Fruit fly (Drosophila melanogaster): ENCODE measurements around the gene CG5665.

Gene CG5665

DNA sequence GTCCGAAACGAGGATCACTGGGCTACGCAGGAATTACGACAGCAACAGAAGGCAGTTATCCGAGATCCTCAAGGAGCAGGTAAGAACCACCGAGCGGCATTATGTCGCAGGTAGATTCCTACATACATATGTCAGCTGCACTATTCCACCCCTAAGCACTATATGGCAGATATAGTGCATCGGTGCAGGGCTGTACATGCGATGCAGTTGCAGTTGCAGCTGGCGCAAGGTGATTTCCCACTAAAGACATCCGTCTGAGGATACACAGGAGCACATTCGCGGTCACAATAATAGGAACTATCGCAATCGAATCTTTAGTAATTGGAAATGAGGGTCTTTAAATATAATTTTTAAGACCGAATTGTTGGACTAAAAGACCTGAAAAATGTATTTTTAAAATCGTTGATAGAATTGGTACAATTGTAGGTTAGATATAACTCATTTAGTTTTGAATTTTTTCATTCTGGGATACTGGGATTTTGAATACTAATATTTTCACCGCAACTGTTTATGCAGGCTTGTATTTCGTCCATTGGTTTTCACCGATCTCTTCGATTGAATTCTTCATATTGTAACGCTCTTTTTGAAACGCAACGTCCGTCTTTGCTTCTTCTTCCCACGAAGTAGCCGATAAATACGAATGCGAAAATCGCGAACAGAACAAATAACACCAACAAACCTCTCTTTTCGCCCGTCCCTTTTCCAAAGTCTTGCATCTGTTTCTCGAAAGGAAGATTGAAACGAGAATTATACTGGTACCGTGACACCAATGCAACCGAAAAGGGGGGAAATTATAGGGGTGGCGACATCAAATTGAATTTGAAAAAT is 44.6 kb downstream of the CG5665 start:
- no peak for TF ChIP-seq dl (GFP tag; optimal IDR thresholded peaks at IDR 0.05; ENCODE audit: insufficient read depth in 1 of 2, partially characterized antibody in 2 of 2)
- TF ChIP-seq ey (GFP tag; optimal IDR thresholded peaks at IDR 0.05), result peak; percentile 71
- TF ChIP-seq Abd-B (GFP tag; optimal IDR thresholded peaks at IDR 0.05), result no peak
- peak; percentile 68 for TF ChIP-seq OdsH (GFP tag; optimal IDR thresholded peaks at IDR 0.05)
- no peak for TF ChIP-seq Mio (GFP tag; optimal IDR thresholded peaks at IDR 0.05)
- TF ChIP-seq Jra (GFP tag; optimal IDR thresholded peaks at IDR 0.05), result peak; percentile 55
- TF ChIP-seq HLH106 (tag; optimal IDR thresholded peaks at IDR 0.05), result peak; percentile 78
- no peak for TF ChIP-seq Dfd (GFP tag; optimal IDR thresholded peaks at IDR 0.05)
- no peak for TF ChIP-seq Hr83 (GFP tag; optimal IDR thresholded peaks at IDR 0.05; ENCODE audit: poor library complexity, severe bottlenecking)
- TF ChIP-seq tai (GFP tag; optimal IDR thresholded peaks at IDR 0.05), result peak; percentile 19
- TF ChIP-seq dmrt93B (GFP tag; optimal IDR thresholded peaks at IDR 0.05), result peak; percentile 22
- TF ChIP-seq CrebA (GFP tag; optimal IDR thresholded peaks at IDR 0.05; ENCODE audit: borderline replicate concordance), result no peak
- peak; percentile 58 for TF ChIP-seq Rel (GFP tag; optimal IDR thresholded peaks at IDR 0.05)
- peak; percentile 50 for TF ChIP-seq Rel (tag; optimal IDR thresholded peaks at IDR 0.05)
- TF ChIP-seq usp (GFP tag; optimal IDR thresholded peaks at IDR 0.05), result no peak
- TF ChIP-seq GATAd (GFP tag; optimal IDR thresholded peaks at IDR 0.05), result no peak
- peak; percentile 40 for TF ChIP-seq CG9705 (GFP tag; optimal IDR thresholded peaks at IDR 0.05)
- peak; percentile 54 for TF ChIP-seq CG32264 (GFP tag; optimal IDR thresholded peaks at IDR 0.05)
- TF ChIP-seq psq (GFP tag; optimal IDR thresholded peaks at IDR 0.05), result peak; percentile 93
- no peak for TF ChIP-seq pan (optimal IDR thresholded peaks at IDR 0.05)
- TF ChIP-seq Vsx2 (GFP tag; optimal IDR thresholded peaks at IDR 0.05; ENCODE audit: partially characterized antibody), result no peak
- TF ChIP-seq Dif (GFP tag; optimal IDR thresholded peaks at IDR 0.05; ENCODE audit: partially characterized antibody), result peak; percentile 9
- no peak for TF ChIP-seq sv (GFP tag; optimal IDR thresholded peaks at IDR 0.05)
- TF ChIP-seq Myc (optimal IDR thresholded peaks at IDR 0.05), result no peak
- TF ChIP-seq Sp1 (GFP tag; optimal IDR thresholded peaks at IDR 0.05), result peak; percentile 79
- TF ChIP-seq brk (GFP tag; optimal IDR thresholded peaks at IDR 0.05), result peak; percentile 49
- TF ChIP-seq foxo (GFP tag; optimal IDR thresholded peaks at IDR 0.05), result peak in 1 of 2 experiments; percentile 61
- no peak for TF ChIP-seq lola (GFP tag; optimal IDR thresholded peaks at IDR 0.05)
- TF ChIP-seq Hnf4 (GFP tag; optimal IDR thresholded peaks at IDR 0.05), result peak; percentile 52
- TF ChIP-seq rgr (GFP tag; optimal IDR thresholded peaks at IDR 0.05), result peak; percentile 51
- no peak for TF ChIP-seq sage (GFP tag; optimal IDR thresholded peaks at IDR 0.05)
- TF ChIP-seq dsf (GFP tag; optimal IDR thresholded peaks at IDR 0.05; ENCODE audit: borderline replicate concordance), result no peak
- TF ChIP-seq jim (GFP tag; optimal IDR thresholded peaks at IDR 0.05), result no peak
- peak; percentile 66 for TF ChIP-seq br (GFP tag; optimal IDR thresholded peaks at IDR 0.05)
- peak; percentile 60 for TF ChIP-seq fru (GFP tag; optimal IDR thresholded peaks at IDR 0.05)
- TF ChIP-seq h (GFP tag; optimal IDR thresholded peaks at IDR 0.05), result peak; percentile 75
- no peak for TF ChIP-seq Hr78 (GFP tag; optimal IDR thresholded peaks at IDR 0.05)
- peak; percentile 44 for TF ChIP-seq woc (GFP tag; optimal IDR thresholded peaks at IDR 0.05)
- TF ChIP-seq N (GFP tag; optimal IDR thresholded peaks at IDR 0.05), result no peak

DNA sequence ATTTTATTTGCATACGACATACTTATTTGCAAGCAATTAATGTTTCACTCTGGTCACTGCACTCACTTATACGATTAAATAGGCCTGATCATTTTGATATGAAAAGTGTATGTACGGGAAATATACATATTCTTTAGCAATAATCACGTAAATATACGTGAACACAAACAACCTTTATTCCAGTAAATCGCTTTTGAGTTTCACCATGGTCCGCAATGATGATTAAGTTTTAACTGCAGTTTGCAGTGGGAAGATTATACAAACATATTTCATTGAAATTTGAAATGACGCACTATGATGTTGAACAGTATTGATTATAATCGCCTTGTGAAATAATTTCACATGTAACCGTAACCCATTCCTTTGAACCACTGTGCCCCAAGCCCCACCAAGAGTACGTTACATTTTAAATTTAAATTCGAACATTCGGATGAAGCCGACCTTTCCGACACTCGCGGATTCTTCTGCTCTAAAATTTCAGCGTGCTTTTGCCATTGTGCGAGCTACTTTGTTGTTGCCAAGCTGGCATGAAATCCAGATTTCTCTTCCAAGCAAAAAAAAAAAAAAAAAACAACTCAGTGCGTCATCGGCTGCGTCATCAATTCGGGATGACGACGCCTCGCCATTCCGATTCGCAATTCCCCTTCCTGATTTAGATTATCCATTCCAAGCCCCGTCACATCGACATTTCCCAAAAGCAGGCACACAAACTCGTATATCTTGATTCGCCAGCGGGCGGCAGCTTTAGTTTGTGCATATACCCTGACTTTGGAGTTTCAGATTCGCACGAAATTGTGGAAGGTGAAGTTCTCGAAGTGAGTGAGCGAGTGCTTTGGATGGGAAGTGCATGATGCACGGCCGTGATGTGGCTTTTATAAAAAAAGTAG is 45.4 kb downstream of the CG5665 start:
- TF ChIP-seq ey (GFP tag; optimal IDR thresholded peaks at IDR 0.05) (peak; percentile 12), h (GFP tag; optimal IDR thresholded peaks at IDR 0.05) (peak; percentile 50), Hr83 (GFP tag; optimal IDR thresholded peaks at IDR 0.05; ENCODE audit: poor library complexity, severe bottlenecking) (peak; percentile 9), HLH106 (tag; optimal IDR thresholded peaks at IDR 0.05) (peak; percentile 70), Jra (GFP tag; optimal IDR thresholded peaks at IDR 0.05) (peak; percentile 60), CG9705 (GFP tag; optimal IDR thresholded peaks at IDR 0.05) (peak; percentile 54), fru (GFP tag; optimal IDR thresholded peaks at IDR 0.05) (peak; percentile 55), Mio (GFP tag; optimal IDR thresholded peaks at IDR 0.05) (no peak), woc (GFP tag; optimal IDR thresholded peaks at IDR 0.05) (peak; percentile 52), CrebA (GFP tag; optimal IDR thresholded peaks at IDR 0.05; ENCODE audit: borderline replicate concordance) (peak; percentile 35), rgr (GFP tag; optimal IDR thresholded peaks at IDR 0.05) (peak; percentile 20), Rel (GFP tag; optimal IDR thresholded peaks at IDR 0.05) (no peak), Rel (tag; optimal IDR thresholded peaks at IDR 0.05) (peak; percentile 16), jim (GFP tag; optimal IDR thresholded peaks at IDR 0.05) (no peak), psq (GFP tag; optimal IDR thresholded peaks at IDR 0.05) (peak; percentile 59), Dfd (GFP tag; optimal IDR thresholded peaks at IDR 0.05) (no peak), br (GFP tag; optimal IDR thresholded peaks at IDR 0.05) (no peak), dmrt93B (GFP tag; optimal IDR thresholded peaks at IDR 0.05) (peak; percentile 69), Dif (GFP tag; optimal IDR thresholded peaks at IDR 0.05; ENCODE audit: partially characterized antibody) (peak; percentile 27), Sp1 (GFP tag; optimal IDR thresholded peaks at IDR 0.05) (peak; percentile 70), OdsH (GFP tag; optimal IDR thresholded peaks at IDR 0.05) (peak; percentile 2), sage (GFP tag; optimal IDR thresholded peaks at IDR 0.05) (no peak), foxo (GFP tag; optimal IDR thresholded peaks at IDR 0.05) (peak in 1 of 2 experiments; percentile 39), Vsx2 (GFP tag; optimal IDR thresholded peaks at IDR 0.05; ENCODE audit: partially characterized antibody) (peak; percentile 57)
